Worm (Caenorhabditis elegans) whole organism, late embryonic: Measurements from ENCODE around the gene Y54F10AM.6.

Experiments used
- ama-1 ChIP-seq: fragments of 150-350 bp; optimal IDR thresholded peaks from 2 replicates; lab custom pipeline; 2014
- ceh-18 ChIP-seq: sonication (generic microtip); optimal IDR thresholded peaks from 2 replicates; lab custom pipeline; 2016; ENCODE audit warnings: missing genetic modification characterization, missing compliant biosample characterization
- elt-2 ChIP-seq: sonication (generic microtip); optimal IDR thresholded peaks from 2 replicates; lab custom pipeline; 2016; ENCODE audit warnings: missing genetic modification reagents, missing genetic modification characterization, missing compliant biosample characterization
- fkh-10 ChIP-seq: fragments of 150-350 bp; optimal IDR thresholded peaks from 2 replicates; lab custom pipeline; 2014; ENCODE audit warnings: missing biosample characterization, missing genetic modification reagents, missing genetic modification characterization
- nfya-1 ChIP-seq: sonication (generic microtip); optimal IDR thresholded peaks from 2 replicates; lab custom pipeline; 2017; ENCODE audit warnings: missing genetic modification characterization, mild to moderate bottlenecking, missing compliant biosample characterization, antibody characterized with exemption, moderate library complexity
- pha-4 ChIP-seq: fragments of 150-350 bp; optimal IDR thresholded peaks from 2 replicates; lab custom pipeline; 2018; ENCODE audit warnings: missing biosample characterization, missing genetic modification reagents, missing genetic modification characterization
- pros-1 ChIP-seq: fragments of 150-350 bp; optimal IDR thresholded peaks from 2 replicates; lab custom pipeline; 2014; ENCODE audit warnings: missing biosample characterization, missing genetic modification reagents, missing genetic modification characterization
- ref-2 ChIP-seq: sonication (generic microtip); optimal IDR thresholded peaks from 2 replicates; lab custom pipeline; 2016; ENCODE audit warnings: missing genetic modification characterization, missing compliant biosample characterization
- rnt-1 ChIP-seq: sonication (generic microtip); optimal IDR thresholded peaks from 2 replicates; lab custom pipeline; 2016; ENCODE audit warnings: missing genetic modification characterization, missing compliant biosample characterization
- tbx-2 ChIP-seq: sonication (generic microtip); optimal IDR thresholded peaks from 2 replicates; lab custom pipeline; 2016; ENCODE audit warnings: missing genetic modification characterization, missing compliant biosample characterization

ce11 chrIII:2507938-2508337 is 680 bp upstream of the Y54F10AM.6 start, which contains the start of gene Y54F10AM.8:
- TF ChIP-seq pha-4 (no peak), elt-2 (peak; percentile 99), rnt-1 (tag; lab: Kevin White, UChicago) (no peak), fkh-10 (GFP tag; lab: Kevin White, UChicago) (no peak), ceh-18 (tag; lab: Kevin White, UChicago) (no peak), tbx-2 (no peak), ama-1 (no peak), pros-1 (no peak), ref-2 (no peak), nfya-1 (tag; lab: Kevin White, UChicago) (no peak)
